Fruit fly (Drosophila melanogaster): Measurements from ENCODE around the gene nyo.

The nyo gene

DNA sequence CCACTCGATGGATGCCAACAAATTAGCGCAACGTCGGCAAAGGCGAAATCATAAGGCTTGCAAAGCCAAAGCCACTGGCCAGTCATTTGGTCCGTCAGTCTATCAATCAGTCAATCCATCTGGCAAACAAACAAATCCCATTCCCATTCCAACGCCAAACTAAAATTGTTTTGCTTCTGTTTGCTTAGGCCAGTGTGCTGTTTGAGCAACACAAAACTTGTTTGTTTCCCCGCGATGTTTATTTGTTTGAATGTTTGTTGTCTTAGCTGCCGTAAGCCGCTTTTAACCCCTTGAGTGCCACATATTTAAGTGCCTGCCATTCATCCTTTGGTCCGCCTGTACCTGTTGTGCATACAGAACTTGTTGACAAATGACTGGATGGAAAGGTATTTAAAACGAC, 8.1 kb downstream of the nyo start (continued):
- no peak for TF ChIP-seq nmo (GFP tag; optimal IDR thresholded peaks at IDR 0.05)
- no peak for TF ChIP-seq CG15514 (GFP tag; optimal IDR thresholded peaks at IDR 0.05)
- TF ChIP-seq trh (GFP tag; optimal IDR thresholded peaks at IDR 0.05), result peak; percentile 3
- TF ChIP-seq mam (GFP tag; optimal IDR thresholded peaks at IDR 0.05), result no peak
- no peak for TF ChIP-seq chn (GFP tag; optimal IDR thresholded peaks at IDR 0.05)
- TF ChIP-seq CG2129 (GFP tag; IDR thresholded peaks at IDR 0.05; ENCODE audit: partially characterized antibody), result no peak
- peak in 1 of 2 experiments; percentile 29 for TF ChIP-seq insv (GFP tag; optimal IDR thresholded peaks at IDR 0.05)
- peak; percentile 70 for TF ChIP-seq CG10267 (tag; optimal IDR thresholded peaks at IDR 0.05)
- no peak for TF ChIP-seq ash1 (GFP tag; optimal IDR thresholded peaks at IDR 0.05)
- TF ChIP-seq ssp (GFP tag; IDR thresholded peaks at IDR 0.05), result no peak
- no peak for TF ChIP-seq CG6765 (GFP tag; optimal IDR thresholded peaks at IDR 0.05)
- TF ChIP-seq slou (GFP tag; optimal IDR thresholded peaks at IDR 0.05), result no peak
- TF ChIP-seq Mad (GFP tag; optimal IDR thresholded peaks at IDR 0.05), result peak; percentile 30
- TF ChIP-seq CG4404 (GFP tag; IDR thresholded peaks at IDR 0.05), result no peak
- no peak for TF ChIP-seq CG42726 (GFP tag; IDR thresholded peaks at IDR 0.05; ENCODE audit: partially characterized antibody)
- peak; percentile 53 for TF ChIP-seq CG7556 (GFP tag; optimal IDR thresholded peaks at IDR 0.05)
- peak; percentile 30; the same call in 1 of the 2 replicates for TF ChIP-seq E2f2 (GFP tag; IDR thresholded peaks at IDR 0.05)
- no peak; the same call in 2 of the 3 replicates for TF ChIP-seq B-H1 (GFP tag; IDR thresholded peaks at IDR 0.05)
- peak; percentile 91 for TF ChIP-seq CG33557 (GFP tag; optimal IDR thresholded peaks at IDR 0.05)
- no peak for TF ChIP-seq dati (GFP tag; IDR thresholded peaks at IDR 0.05)
- peak; percentile 78 for TF ChIP-seq Asciz (GFP tag; optimal IDR thresholded peaks at IDR 0.05)
- TF ChIP-seq HmgZ (tag; optimal IDR thresholded peaks at IDR 0.05), result no peak
- TF ChIP-seq CG12659 (GFP tag; optimal IDR thresholded peaks at IDR 0.05), result no peak
- TF ChIP-seq CG12744 (GFP tag; optimal IDR thresholded peaks at IDR 0.05), result peak; percentile 29
- TF ChIP-seq gcm2 (GFP tag; optimal IDR thresholded peaks at IDR 0.05), result no peak
- TF ChIP-seq CG10543 (GFP tag; optimal IDR thresholded peaks at IDR 0.05), result no peak
- no peak for TF ChIP-seq Chrac-16 (GFP tag; optimal IDR thresholded peaks at IDR 0.05)
- TF ChIP-seq CG4730 (GFP tag; IDR thresholded peaks at IDR 0.05), result no peak
- TF ChIP-seq Xrp1 (GFP tag; IDR thresholded peaks at IDR 0.05), result peak; percentile 90
- TF ChIP-seq so (GFP tag; IDR thresholded peaks at IDR 0.05), result peak; percentile 63; the same call in 2 of the 3 replicates
- no peak for TF ChIP-seq CG32767 (GFP tag; IDR thresholded peaks at IDR 0.05)
- peak; percentile 15 for TF ChIP-seq CG7839 (tag; optimal IDR thresholded peaks at IDR 0.05)
- TF ChIP-seq CG2116 (GFP tag; optimal IDR thresholded peaks at IDR 0.05), result peak; percentile 59
- TF ChIP-seq CG7357 (GFP tag; IDR thresholded peaks at IDR 0.05), result no peak
- TF ChIP-seq sens-2 (GFP tag; IDR thresholded peaks at IDR 0.05), result peak; percentile 47; the same call in 1 of the 2 replicates
- peak; percentile 98 for TF ChIP-seq CG15696 (tag; optimal IDR thresholded peaks at IDR 0.05)
- peak; percentile 32 for TF ChIP-seq caup (GFP tag; optimal IDR thresholded peaks at IDR 0.05; ENCODE audit: severe bottlenecking)
- no peak for TF ChIP-seq ap (GFP tag; IDR thresholded peaks at IDR 0.05)
- no peak for TF ChIP-seq Lim3 (GFP tag; IDR thresholded peaks at IDR 0.05)
- no peak for TF ChIP-seq usp (GFP tag; optimal IDR thresholded peaks at IDR 0.05)
- TF ChIP-seq tio (GFP tag; optimal IDR thresholded peaks at IDR 0.05), result peak; percentile 5
- TF ChIP-seq CG14965 (GFP tag; optimal IDR thresholded peaks at IDR 0.05; ENCODE audit: borderline replicate concordance), result peak; percentile 51
- no peak for TF ChIP-seq fu2 (GFP tag; optimal IDR thresholded peaks at IDR 0.05)
- 0 out of 3 replicates have a peak, but pooled peaks have one; percentile 21 for TF ChIP-seq CG11695 (GFP tag; IDR thresholded peaks at IDR 0.05)
- TF ChIP-seq CG31388 (GFP tag; optimal IDR thresholded peaks at IDR 0.05), result no peak
- no peak for TF ChIP-seq pan (optimal IDR thresholded peaks at IDR 0.05)
- peak in 1 of 2 experiments; percentile 33 for TF ChIP-seq pan (GFP tag; optimal IDR thresholded peaks at IDR 0.05 in 1 of 2, IDR thresholded peaks at IDR 0.05 in 1 of 2)
- TF ChIP-seq CG12219 (GFP tag; optimal IDR thresholded peaks at IDR 0.05), result peak; percentile 56
- no peak for TF ChIP-seq hbn (GFP tag; IDR thresholded peaks at IDR 0.05; ENCODE audit: partially characterized antibody)
- peak; percentile 50 for TF ChIP-seq Camta (GFP tag; optimal IDR thresholded peaks at IDR 0.05)
- TF ChIP-seq PHDP (tag; optimal IDR thresholded peaks at IDR 0.05), result no peak

Data from whole organism, embryonic.